Worm (Caenorhabditis elegans) whole organism, young adult: ENCODE data around the gene R02C2.1.

ENCODE experiments used
- B0019.2 ChIP-seq: fragments of 200-800 bp; sonication (Bioruptor generic); conservative IDR thresholded peaks from 2 replicates; pipeline ENCODE4 v1.3.6; 2022; ENCODE audit warnings: missing genetic modification reagents, missing genetic modification characterization, missing compliant biosample characterization
- B0261.1 ChIP-seq: sonication (generic microtip); optimal IDR thresholded peaks from 2 replicates; lab custom pipeline; 2016; ENCODE audit warnings: mild to moderate bottlenecking, missing genetic modification characterization, moderate library complexity, missing compliant biosample characterization
- B0336.3 ChIP-seq: fragments of 200-800 bp; sonication (Bioruptor generic); IDR thresholded peaks from 2 replicates; pipeline ENCODE4 v1.3.6; 2022; ENCODE audit warnings: missing genetic modification characterization, missing compliant biosample characterization
- F10E7.11 ChIP-seq: sonication (generic microtip); optimal IDR thresholded peaks from 2 replicates; lab custom pipeline; 2017; ENCODE audit warnings: mild to moderate bottlenecking, missing genetic modification characterization, moderate library complexity, missing compliant biosample characterization
- T07F8.4 ChIP-seq: sonication (generic microtip); optimal IDR thresholded peaks from 2 replicates; lab custom pipeline; 2016; ENCODE audit warnings: mild to moderate bottlenecking, missing genetic modification characterization, moderate library complexity, missing compliant biosample characterization
- Y53F4B.3 ChIP-seq: fragments of 200-800 bp; sonication (Bioruptor generic); IDR thresholded peaks from 2 replicates; pipeline ENCODE4 v1.3.6; 2022; ENCODE audit warnings: missing genetic modification reagents, missing genetic modification characterization, missing compliant biosample characterization
- ZK185.1 ChIP-seq: sonication (generic microtip); optimal IDR thresholded peaks from 2 replicates; lab custom pipeline; 2016; ENCODE audit warnings: mild to moderate bottlenecking, missing genetic modification characterization, missing compliant biosample characterization; ENCODE audit not compliant: poor library complexity, severe bottlenecking
- aptf-2 ChIP-seq: fragments of 200-800 bp; sonication (Bioruptor generic); conservative IDR thresholded peaks from 2 replicates; pipeline ENCODE4 v1.3.6; 2022; ENCODE audit warnings: missing genetic modification reagents, missing genetic modification characterization, missing compliant biosample characterization
- attf-5 ChIP-seq: fragments of 200-800 bp; sonication (Bioruptor generic); optimal IDR thresholded peaks from 2 replicates; lab custom pipeline; 2018; ENCODE audit warnings: mild to moderate bottlenecking, missing genetic modification characterization, missing compliant biosample characterization
- bed-1 ChIP-seq: fragments of 200-800 bp; sonication (Bioruptor generic); IDR thresholded peaks from 2 replicates; pipeline ENCODE4 v1.3.6; 2022; ENCODE audit warnings: missing genetic modification reagents, missing genetic modification characterization, missing compliant biosample characterization
- bed-2 ChIP-seq: fragments of 200-800 bp; sonication (Bioruptor generic); IDR thresholded peaks from 2 replicates; pipeline ENCODE4 v1.3.6; 2022; ENCODE audit warnings: missing genetic modification reagents, missing genetic modification characterization, missing compliant biosample characterization
- ccch-3 ChIP-seq: fragments of 200-800 bp; sonication (Bioruptor generic); optimal IDR thresholded peaks from 2 replicates; lab custom pipeline; 2018; ENCODE audit warnings: mild to moderate bottlenecking, missing genetic modification characterization, missing compliant biosample characterization
- cebp-1 ChIP-seq, 2 experiments: fragments of 200-800 bp in 1 of 2; sonication (Bioruptor generic) in 1 of 2; sonication (generic microtip) in 1 of 2; IDR thresholded peaks in 1 of 2; optimal IDR thresholded peaks in 1 of 2; 2 replicates each; pipeline versions ENCODE4 v1.3.6 to Lab custom; 2017 to 2022; ENCODE audit warnings: missing compliant biosample characterization in 2 of 2, missing genetic modification characterization in 2 of 2, mild to moderate bottlenecking in 1 of 2, missing genetic modification reagents in 1 of 2, moderate library complexity in 1 of 2
- ceh-100 ChIP-seq: fragments of 200-800 bp; sonication (Bioruptor generic); IDR thresholded peaks from 2 replicates; pipeline ENCODE4 v1.3.6; 2022; ENCODE audit warnings: missing genetic modification reagents, missing genetic modification characterization, missing compliant biosample characterization
- ceh-40 ChIP-seq: fragments of 200-800 bp; sonication (Bioruptor generic); IDR thresholded peaks from 2 replicates; pipeline ENCODE4 v1.3.6; 2022; ENCODE audit warnings: missing genetic modification characterization, missing compliant biosample characterization
- ceh-58 ChIP-seq: fragments of 200-800 bp; sonication (Bioruptor generic); IDR thresholded peaks from 2 replicates; pipeline ENCODE4 v1.3.6; 2022; ENCODE audit warnings: missing genetic modification characterization, missing compliant biosample characterization
- ceh-91 ChIP-seq: fragments of 200-800 bp; sonication (Bioruptor generic); IDR thresholded peaks from 2 replicates; pipeline ENCODE4 v1.3.6; 2022; ENCODE audit warnings: missing genetic modification reagents, missing genetic modification characterization, missing compliant biosample characterization
- fkh-3 ChIP-seq: sonication (generic microtip); optimal IDR thresholded peaks from 2 replicates; lab custom pipeline; 2016; ENCODE audit warnings: mild to moderate bottlenecking, missing genetic modification characterization, missing compliant biosample characterization
- him-1 ChIP-seq: sonication (generic microtip); optimal IDR thresholded peaks from 2 replicates; lab custom pipeline; 2016; ENCODE audit warnings: missing genotype, missing genetic modification reagents, missing genetic modification characterization, missing compliant biosample characterization
- hmg-1.2 ChIP-seq: fragments of 200-800 bp; sonication (Bioruptor generic); IDR thresholded peaks from 2 replicates; pipeline ENCODE4 v1.3.6; 2022; ENCODE audit warnings: missing genetic modification reagents, missing genetic modification characterization, missing compliant biosample characterization
- hmg-20 ChIP-seq: fragments of 200-800 bp; sonication (Bioruptor generic); IDR thresholded peaks from 2 replicates; pipeline ENCODE4 v1.3.6; 2022; ENCODE audit warnings: missing genetic modification reagents, missing genetic modification characterization, missing compliant biosample characterization
- lag-1 ChIP-seq: fragments of 200-800 bp; sonication (Bioruptor generic); IDR thresholded peaks from 2 replicates; pipeline ENCODE4 v1.3.6; 2022; ENCODE audit warnings: missing genetic modification reagents, missing genetic modification characterization, missing compliant biosample characterization
- lin-40 ChIP-seq: sonication (generic microtip); optimal IDR thresholded peaks from 2 replicates; lab custom pipeline; 2016; ENCODE audit warnings: missing genetic modification characterization, mild to moderate bottlenecking, missing compliant biosample characterization, missing genotype, missing genetic modification reagents
- lir-1 ChIP-seq: fragments of 200-800 bp; sonication (Bioruptor generic); conservative IDR thresholded peaks from 2 replicates; pipeline ENCODE4 v1.3.6; 2022; ENCODE audit warnings: missing genetic modification reagents, missing genetic modification characterization, missing compliant biosample characterization
- madf-3 ChIP-seq: fragments of 200-800 bp; sonication (Bioruptor generic); IDR thresholded peaks from 2 replicates; pipeline ENCODE4 v1.3.6; 2022; ENCODE audit warnings: missing genetic modification reagents, missing genetic modification characterization, missing compliant biosample characterization
- madf-6 ChIP-seq: fragments of 200-800 bp; sonication (Bioruptor generic); IDR thresholded peaks from 2 replicates; pipeline ENCODE4 v1.3.6; 2022; ENCODE audit warnings: missing genetic modification reagents, missing genetic modification characterization, missing compliant biosample characterization
- madf-8 ChIP-seq: fragments of 200-800 bp; sonication (Bioruptor generic); conservative IDR thresholded peaks from 2 replicates; pipeline ENCODE4 v1.3.6; 2022; ENCODE audit warnings: missing genetic modification reagents, missing genetic modification characterization, missing compliant biosample characterization
- mxl-1 ChIP-seq: sonication (generic microtip); optimal IDR thresholded peaks from 2 replicates; lab custom pipeline; 2016; ENCODE audit warnings: missing genetic modification characterization, missing compliant biosample characterization
- nhr-27 ChIP-seq: fragments of 200-800 bp; sonication (Bioruptor generic); optimal IDR thresholded peaks from 2 replicates; lab custom pipeline; 2018; ENCODE audit warnings: mild to moderate bottlenecking, missing genetic modification characterization, moderate library complexity, missing compliant biosample characterization
- nhr-80 ChIP-seq: sonication (generic microtip); optimal IDR thresholded peaks from 2 replicates; lab custom pipeline; 2016; ENCODE audit warnings: missing genetic modification characterization, missing compliant biosample characterization
- pbrm-1 ChIP-seq: fragments of 200-800 bp; sonication (Bioruptor generic); IDR thresholded peaks from 2 replicates; pipeline ENCODE4 v1.3.6; 2022; ENCODE audit warnings: missing genetic modification reagents, missing genetic modification characterization, missing compliant biosample characterization
- pha-4 ChIP-seq: fragments of 150-350 bp; sonication (generic microtip); optimal IDR thresholded peaks from 2 replicates; lab custom pipeline; 2014; ENCODE audit warnings: missing biosample characterization, missing genetic modification reagents, missing genetic modification characterization
- sdz-38 ChIP-seq: sonication (generic microtip); optimal IDR thresholded peaks from 2 replicates; lab custom pipeline; 2016; ENCODE audit warnings: missing genotype, missing genetic modification characterization, missing compliant biosample characterization
- sea-2 ChIP-seq: fragments of 200-800 bp; sonication (Bioruptor generic); IDR thresholded peaks from 2 replicates; pipeline ENCODE4 v1.3.6; 2022; ENCODE audit warnings: missing genetic modification characterization, missing compliant biosample characterization
- snpc-3.4 ChIP-seq: sonication (generic microtip); optimal IDR thresholded peaks from 2 replicates; lab custom pipeline; 2017; ENCODE audit warnings: missing genetic modification characterization, mild to moderate bottlenecking, missing compliant biosample characterization, antibody characterized with exemption, moderate library complexity, missing genotype, missing genetic modification reagents
- tlf-1 ChIP-seq: fragments of 200-800 bp; sonication (Bioruptor generic); optimal IDR thresholded peaks from 2 replicates; lab custom pipeline; 2018; ENCODE audit warnings: mild to moderate bottlenecking, missing genetic modification characterization, missing compliant biosample characterization
- unc-130 ChIP-seq: sonication (generic microtip); optimal IDR thresholded peaks from 2 replicates; lab custom pipeline; 2016; ENCODE audit warnings: missing genetic modification reagents, missing genetic modification characterization, missing compliant biosample characterization
- unc-62 ChIP-seq: fragments of 150-350 bp; optimal IDR thresholded peaks from 2 replicates; lab custom pipeline; 2014; ENCODE audit warnings: missing biosample characterization, missing genetic modification reagents, missing genetic modification characterization
- zfh-2 ChIP-seq: fragments of 200-800 bp; sonication (Bioruptor generic); conservative IDR thresholded peaks from 2 replicates; pipeline ENCODE4 v1.3.6; 2022; ENCODE audit warnings: missing genetic modification reagents, missing genetic modification characterization, missing compliant biosample characterization
- ztf-18 ChIP-seq: sonication (generic microtip); optimal IDR thresholded peaks from 2 replicates; lab custom pipeline; 2016; ENCODE audit warnings: missing genotype, mild to moderate bottlenecking, missing genetic modification characterization, missing compliant biosample characterization
- ztf-28 ChIP-seq: fragments of 200-800 bp; sonication (Bioruptor generic); IDR thresholded peaks from 2 replicates; pipeline ENCODE4 v1.3.6; 2022; ENCODE audit warnings: missing genetic modification reagents, missing genetic modification characterization, missing compliant biosample characterization

The R02C2.1 gene

ce11 chrV:203855-204432 is 34.0 kb downstream of the R02C2.1 start, which contains the start of gene lec-12:
Gene lec-12, plus strand, starts transcription at chrV:204382.
- TF ChIP-seq snpc-3.4 (tag; lab: Kevin White, UChicago) (no peak), madf-8 (no peak), zfh-2 (0 out of 2 replicates have a peak, but pooled peaks have one; percentile 16), madf-6 (no peak), ccch-3 (no peak), ceh-40 (GFP tag; lab: Robert Waterston, UW) (no peak), cebp-1 (GFP tag; IDR thresholded peaks at IDR 0.05; lab: Robert Waterston, UW) (peak; percentile 12; the same call in 1 of the 2 replicates), cebp-1 (tag; optimal IDR thresholded peaks at IDR 0.05; lab: Kevin White, UChicago) (peak; percentile 82), fkh-3 (tag; lab: Kevin White, UChicago) (no peak), B0336.3 (GFP tag; lab: Robert Waterston, UW) (0 out of 2 replicates have a peak, but pooled peaks have one; percentile 38), bed-1 (no peak), B0019.2 (GFP tag; lab: Robert Waterston, UW) (no peak), nhr-80 (tag; lab: Kevin White, UChicago) (peak; percentile 56), tlf-1 (no peak), attf-5 (GFP tag; lab: Kevin White, UChicago) (peak; percentile 21), B0261.1 (tag; lab: Kevin White, UChicago) (no peak), ceh-100 (no peak), ztf-28 (no peak), sdz-38 (tag; lab: Kevin White, UChicago) (no peak), Y53F4B.3 (no peak), him-1 (no peak), pha-4 (tag; lab: Kevin White, UChicago) (peak; percentile 32), hmg-1.2 (GFP tag; lab: Robert Waterston, UW) (peak; percentile 79; the same call in 1 of the 2 replicates), sea-2 (GFP tag; lab: Robert Waterston, UW) (no peak), bed-2 (no peak), ztf-18 (tag; lab: Kevin White, UChicago) (no peak), lin-40 (tag; lab: Kevin White, UChicago) (peak; percentile 28), unc-62 (GFP tag; lab: Kevin White, UChicago) (no peak), mxl-1 (tag; lab: Kevin White, UChicago) (no peak), T07F8.4 (tag; lab: Kevin White, UChicago) (no peak), F10E7.11 (tag; lab: Kevin White, UChicago) (no peak), aptf-2 (GFP tag; lab: Robert Waterston, UW) (no peak), unc-130 (GFP tag; lab: Kevin White, UChicago) (no peak), lag-1 (GFP tag; lab: Robert Waterston, UW) (no peak)

ce11 chrV:201300-201699 is 36.7 kb downstream of the R02C2.1 start, which contains the start of gene trpp-1:
Gene trpp-1, plus strand, starts transcription at chrV:201600.
- TF ChIP-seq ccch-3 (no peak), B0336.3 (GFP tag; lab: Robert Waterston, UW) (no peak), aptf-2 (GFP tag; lab: Robert Waterston, UW) (no peak), hmg-1.2 (GFP tag; lab: Robert Waterston, UW) (no peak), mxl-1 (tag; lab: Kevin White, UChicago) (no peak), lir-1 (GFP tag; lab: Robert Waterston, UW) (no peak), pbrm-1 (GFP tag; lab: Robert Waterston, UW) (no peak), ceh-58 (GFP tag; lab: Robert Waterston, UW) (no peak), ztf-28 (no peak), madf-3 (no peak), ceh-91 (GFP tag; lab: Robert Waterston, UW) (no peak), nhr-27 (no peak), ZK185.1 (tag; lab: Kevin White, UChicago) (no peak), hmg-20 (GFP tag; lab: Robert Waterston, UW) (no peak)
